Fruit fly (Drosophila melanogaster): ENCODE measurements around the gene nero.

nero gene

DNA sequence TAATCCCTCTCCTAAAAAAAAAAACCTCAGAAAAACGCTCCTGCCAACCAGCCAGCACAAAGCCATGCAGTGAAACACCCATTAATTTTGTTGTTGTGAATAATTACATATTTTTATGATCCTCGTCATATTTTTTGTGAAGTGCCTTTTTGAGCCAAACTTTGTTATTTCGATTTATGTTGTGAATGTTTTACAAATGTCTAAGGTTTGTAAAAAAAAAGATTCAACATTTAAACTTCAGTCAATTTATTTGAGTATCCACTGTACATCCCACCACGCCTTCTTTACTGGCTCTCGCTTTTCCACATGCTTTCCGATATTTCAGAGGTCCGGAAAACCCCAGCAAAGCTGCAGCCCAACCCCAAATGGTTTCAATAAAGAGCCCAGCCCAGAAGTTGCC is 23.2 kb downstream of the nero start:
- TF ChIP-seq CG17801 (GFP tag; optimal IDR thresholded peaks at IDR 0.05; ENCODE audit: partially characterized antibody) = no peak

DNA sequence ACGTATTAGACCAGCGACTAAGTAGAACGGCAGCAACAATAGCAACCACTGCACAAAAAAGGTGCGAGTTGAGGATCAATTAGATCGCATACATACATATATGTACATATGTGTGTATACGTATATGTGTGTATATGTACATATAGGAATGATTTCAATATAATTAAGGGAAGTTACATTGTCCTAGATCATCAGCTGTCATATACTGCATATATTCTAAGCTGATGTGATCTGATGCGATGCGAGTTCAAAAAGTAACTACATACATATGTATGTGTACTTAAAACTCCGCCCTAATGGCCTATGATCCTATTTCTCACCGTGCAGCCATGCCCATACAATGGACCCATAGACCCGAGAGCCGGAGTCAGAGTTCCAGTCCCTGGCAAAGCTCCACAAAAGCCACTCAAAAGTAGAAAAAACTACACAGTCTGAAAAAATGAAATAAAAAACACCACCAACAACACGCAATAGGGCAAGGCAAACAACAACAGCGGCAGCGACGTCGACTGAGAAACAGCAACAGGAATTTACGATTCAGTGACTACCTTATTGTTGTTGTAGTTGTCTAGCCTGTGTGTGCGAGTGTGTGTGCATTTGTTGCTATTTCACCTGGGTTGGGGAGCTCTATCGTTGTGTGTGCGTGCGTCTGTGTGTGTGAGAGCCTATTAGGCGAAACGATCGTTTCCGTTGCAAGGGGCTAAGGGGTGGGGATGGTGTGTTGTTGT is 24.0 kb downstream of the nero start:
- no peak for TF ChIP-seq CG17801 (GFP tag; optimal IDR thresholded peaks at IDR 0.05; ENCODE audit: partially characterized antibody)

DNA sequence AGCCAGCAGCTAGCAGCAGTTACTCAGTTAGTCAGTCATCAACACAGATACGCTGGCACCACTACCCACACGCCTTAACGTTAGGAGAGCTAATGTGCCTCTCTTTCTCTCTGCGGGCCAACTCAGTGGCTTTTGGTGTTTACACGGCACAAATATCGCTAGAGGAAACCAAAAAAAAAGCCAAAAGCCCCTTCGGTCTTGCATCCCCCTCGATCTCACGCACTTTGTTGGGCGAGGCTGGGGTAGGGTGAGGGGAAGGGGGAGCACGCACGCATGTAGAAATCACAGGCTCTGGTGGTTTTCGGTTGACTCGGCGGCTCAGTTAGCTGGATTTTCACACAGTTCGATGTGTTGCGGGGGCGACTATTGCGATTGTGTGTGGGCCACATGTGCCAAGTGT is 25.4 kb downstream of the nero start:
- TF ChIP-seq CG17801 (GFP tag; optimal IDR thresholded peaks at IDR 0.05; ENCODE audit: partially characterized antibody) = no peak

DNA sequence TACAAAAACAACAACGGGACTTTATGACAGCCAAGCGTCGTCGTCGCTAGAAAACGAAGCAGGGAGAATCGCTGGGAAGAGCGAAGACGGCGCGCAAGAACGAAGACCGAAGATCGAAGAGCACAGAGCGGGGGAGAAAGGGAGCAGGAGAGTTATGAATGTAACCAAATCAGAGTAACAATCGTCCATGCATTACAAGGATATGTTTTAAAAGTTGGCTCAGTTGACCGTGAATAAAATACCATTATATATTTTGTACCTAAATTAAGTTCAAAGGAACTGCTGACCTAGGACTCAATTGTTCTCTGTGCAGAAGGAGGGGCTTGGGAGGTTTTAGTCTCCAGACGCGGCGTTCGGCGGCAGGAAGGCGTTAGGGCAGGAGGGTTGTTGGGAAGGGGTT is 25.9 kb downstream of the nero start:
- TF ChIP-seq CG17801 (GFP tag; optimal IDR thresholded peaks at IDR 0.05; ENCODE audit: partially characterized antibody) = no peak

DNA sequence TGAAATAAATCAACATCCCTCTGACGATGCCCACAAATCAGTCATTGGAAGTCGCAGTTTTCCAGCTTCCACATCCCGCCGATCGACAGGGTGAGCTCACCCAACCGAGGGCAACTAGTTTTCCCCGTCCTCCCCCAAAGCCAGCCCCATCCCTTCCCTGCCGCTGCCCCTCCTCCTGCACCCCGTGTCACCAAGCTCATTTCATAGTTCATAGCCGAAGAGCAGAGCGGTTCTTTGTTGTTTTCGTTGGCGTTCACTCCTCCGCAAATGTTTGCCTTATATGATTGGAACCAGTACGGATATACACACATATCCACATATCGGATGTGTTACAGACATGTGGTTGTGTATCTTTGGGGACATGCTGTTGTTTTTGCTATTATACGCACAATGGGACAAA is 27.2 kb downstream of the nero start:
- no peak for TF ChIP-seq CG17801 (GFP tag; optimal IDR thresholded peaks at IDR 0.05; ENCODE audit: partially characterized antibody)

DNA sequence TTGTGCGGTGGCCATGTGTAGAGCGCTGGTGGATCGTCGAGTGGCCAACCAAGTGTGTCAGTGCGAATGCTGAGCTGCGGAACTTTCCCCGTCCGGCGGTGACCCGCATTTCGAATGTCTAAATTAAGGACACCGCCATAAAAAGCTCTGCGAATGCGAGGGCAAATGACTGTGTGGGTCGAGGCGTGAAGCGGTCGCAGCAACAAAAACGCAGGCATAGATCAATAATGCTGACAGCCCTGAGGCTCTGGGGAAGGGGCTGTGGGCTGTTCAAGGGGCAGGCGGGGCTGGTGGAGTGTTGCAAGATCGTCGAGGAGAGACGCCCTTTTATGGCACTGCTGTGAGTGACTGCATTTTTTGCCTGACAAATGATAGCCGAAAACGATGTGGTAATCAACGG is 27.9 kb downstream of the nero start:
- TF ChIP-seq CG17801 (GFP tag; optimal IDR thresholded peaks at IDR 0.05; ENCODE audit: partially characterized antibody) = no peak

DNA sequence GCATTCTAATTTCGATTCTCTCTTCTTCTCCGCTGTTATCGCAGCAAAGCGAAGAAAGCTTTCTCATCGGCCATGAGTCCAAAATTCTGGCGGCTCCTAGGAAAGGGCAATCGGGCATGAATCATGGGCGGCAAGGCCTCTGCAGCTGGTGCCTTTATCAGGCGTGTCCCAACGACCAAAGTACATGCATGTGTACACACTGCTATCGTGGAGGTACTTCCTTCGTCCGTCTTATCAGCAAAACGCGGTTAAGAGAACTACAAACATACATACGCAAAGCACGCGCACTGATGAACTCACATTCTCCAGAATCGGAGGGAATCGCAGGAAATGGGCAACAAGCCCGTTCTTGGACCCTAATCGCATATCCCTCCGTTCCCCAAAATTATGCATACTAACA is 28.4 kb downstream of the nero start:
- no peak for TF ChIP-seq CG17801 (GFP tag; optimal IDR thresholded peaks at IDR 0.05; ENCODE audit: partially characterized antibody)

DNA sequence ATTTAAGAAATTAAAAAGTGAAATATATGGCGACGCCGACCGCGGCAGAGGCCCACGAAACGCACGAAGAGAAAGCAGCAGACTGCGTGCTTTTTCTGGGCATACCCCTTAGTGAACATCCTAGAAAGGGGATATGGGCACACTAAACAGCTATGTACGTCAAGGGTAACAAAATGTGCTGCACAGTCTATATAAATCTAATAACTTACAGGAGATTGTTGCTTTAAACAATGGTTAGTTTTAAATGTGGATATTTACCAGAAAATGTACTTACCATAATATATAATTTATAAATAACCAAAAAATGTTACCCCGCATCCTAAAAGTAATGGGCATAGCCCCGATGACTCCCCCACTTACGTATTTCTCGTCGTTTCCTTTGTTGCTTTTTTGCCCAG is 29.2 kb downstream of the nero start:
- TF ChIP-seq CG17801 (GFP tag; optimal IDR thresholded peaks at IDR 0.05; ENCODE audit: partially characterized antibody) = no peak

DNA sequence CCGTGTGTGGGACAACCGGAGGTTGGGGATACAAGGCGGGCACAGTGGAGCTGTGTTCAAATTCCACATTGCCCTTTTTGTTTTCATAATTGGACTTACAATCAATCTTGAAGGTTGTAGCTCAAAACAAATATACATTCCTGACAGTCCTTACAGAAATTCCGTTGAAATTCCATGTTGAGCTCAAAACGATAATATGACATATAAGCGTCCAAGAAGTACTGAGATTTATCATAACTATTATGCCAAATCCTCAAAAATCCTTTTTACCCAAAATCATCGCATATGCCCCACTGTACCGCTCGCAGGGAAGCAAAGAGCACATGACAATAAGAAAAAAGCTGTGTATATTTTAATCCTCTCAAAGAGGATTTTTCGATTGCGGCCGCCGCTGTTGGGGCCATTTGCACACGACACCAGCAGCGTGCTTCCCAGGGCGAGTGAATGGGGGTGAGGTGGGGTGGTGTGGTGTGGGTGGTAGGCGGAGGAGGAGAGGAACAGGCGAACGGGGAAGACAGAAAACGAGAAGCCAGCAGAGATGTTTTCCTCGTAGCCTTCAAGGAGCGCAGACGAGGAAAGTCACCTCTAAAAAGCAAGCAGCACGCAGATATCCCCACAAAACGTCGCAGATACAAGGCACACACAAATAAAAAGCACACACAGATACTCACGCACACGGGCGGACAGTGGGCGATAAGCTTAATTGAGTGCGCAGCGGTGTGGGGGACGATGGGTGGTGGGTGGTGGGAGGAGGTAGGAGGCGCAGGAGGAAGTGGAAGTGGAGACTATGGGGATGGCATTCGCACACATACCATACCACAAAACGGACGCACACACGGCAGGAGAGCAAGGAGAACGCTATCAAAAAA is 29.8 kb downstream of the nero start:
- no peak for TF ChIP-seq CG17801 (GFP tag; optimal IDR thresholded peaks at IDR 0.05; ENCODE audit: partially characterized antibody)

DNA sequence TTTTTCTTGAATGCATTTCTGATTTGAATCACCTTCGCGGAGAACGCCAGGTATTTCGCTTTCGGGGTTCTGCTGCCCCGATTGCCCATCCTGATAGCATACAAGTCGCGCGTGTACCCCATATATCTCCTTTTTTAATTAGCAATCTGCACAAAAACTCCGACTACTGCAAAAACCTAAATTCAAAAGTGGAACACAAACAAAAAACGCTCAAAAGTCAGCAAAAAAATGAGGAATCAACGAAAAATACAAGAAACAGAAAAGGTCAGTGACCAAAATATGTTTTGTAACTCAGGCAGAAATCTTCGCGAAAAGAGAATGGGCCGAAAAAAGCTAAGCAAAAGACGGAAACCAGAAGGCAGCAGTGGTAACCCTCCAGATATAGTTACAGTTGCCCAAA is 31.1 kb downstream of the nero start:
- no peak for TF ChIP-seq CG17801 (GFP tag; optimal IDR thresholded peaks at IDR 0.05; ENCODE audit: partially characterized antibody)

DNA sequence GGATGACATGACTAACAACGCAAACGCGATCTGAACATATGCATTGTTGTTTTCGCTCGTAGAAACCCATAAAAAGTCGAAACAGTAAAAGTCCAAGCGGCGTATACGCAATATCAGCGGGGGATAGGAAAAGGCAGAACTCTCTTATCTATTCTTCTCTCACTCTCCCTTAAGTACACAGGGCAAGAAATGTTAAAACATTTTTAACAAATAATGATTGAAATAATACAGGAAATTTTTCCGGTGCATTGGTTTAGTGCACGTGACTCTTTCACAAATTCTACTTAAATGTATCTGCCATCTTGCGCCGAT is 31.7 kb downstream of the nero start:
- no peak for TF ChIP-seq CG17801 (GFP tag; optimal IDR thresholded peaks at IDR 0.05; ENCODE audit: partially characterized antibody)

DNA sequence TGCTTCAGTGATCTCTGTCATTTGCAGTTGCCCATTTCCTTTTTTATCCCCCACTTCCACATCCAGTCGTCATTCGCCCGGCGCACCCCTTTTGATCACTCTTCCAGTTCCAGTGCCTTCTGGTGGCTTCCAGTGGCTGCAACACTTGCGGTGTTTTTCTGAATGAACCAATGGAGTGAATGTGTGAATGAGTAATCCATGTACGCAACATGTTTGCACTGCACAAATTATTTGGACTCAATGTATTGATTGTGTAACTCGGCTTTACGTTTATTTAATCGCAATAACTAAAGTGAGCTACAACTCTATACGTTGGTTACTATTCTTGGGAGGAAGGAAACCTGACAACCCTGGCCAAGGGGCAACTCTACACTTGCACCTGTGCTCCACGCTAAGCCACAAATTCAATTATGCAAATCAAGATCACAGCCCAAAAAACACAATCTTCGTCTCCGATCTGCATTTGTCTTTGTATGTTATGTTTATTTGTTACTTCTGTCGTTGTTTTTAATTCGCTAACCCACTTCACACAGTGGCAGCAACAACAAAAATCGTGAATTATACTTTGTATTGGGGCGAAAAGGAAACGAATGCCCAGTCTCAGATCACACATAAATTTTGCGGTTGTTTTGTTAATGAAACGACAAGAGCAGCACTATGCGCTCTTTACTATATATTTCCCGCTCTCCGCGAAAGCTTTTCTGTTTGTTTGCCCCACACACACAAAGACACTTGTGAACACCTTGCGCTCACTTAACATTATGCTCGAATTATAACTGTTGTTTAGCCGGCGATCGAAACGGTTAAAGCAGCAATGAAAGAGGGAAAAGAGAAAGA is 32.3 kb downstream of the nero start:
- TF ChIP-seq CG17801 (GFP tag; optimal IDR thresholded peaks at IDR 0.05; ENCODE audit: partially characterized antibody) = no peak

DNA sequence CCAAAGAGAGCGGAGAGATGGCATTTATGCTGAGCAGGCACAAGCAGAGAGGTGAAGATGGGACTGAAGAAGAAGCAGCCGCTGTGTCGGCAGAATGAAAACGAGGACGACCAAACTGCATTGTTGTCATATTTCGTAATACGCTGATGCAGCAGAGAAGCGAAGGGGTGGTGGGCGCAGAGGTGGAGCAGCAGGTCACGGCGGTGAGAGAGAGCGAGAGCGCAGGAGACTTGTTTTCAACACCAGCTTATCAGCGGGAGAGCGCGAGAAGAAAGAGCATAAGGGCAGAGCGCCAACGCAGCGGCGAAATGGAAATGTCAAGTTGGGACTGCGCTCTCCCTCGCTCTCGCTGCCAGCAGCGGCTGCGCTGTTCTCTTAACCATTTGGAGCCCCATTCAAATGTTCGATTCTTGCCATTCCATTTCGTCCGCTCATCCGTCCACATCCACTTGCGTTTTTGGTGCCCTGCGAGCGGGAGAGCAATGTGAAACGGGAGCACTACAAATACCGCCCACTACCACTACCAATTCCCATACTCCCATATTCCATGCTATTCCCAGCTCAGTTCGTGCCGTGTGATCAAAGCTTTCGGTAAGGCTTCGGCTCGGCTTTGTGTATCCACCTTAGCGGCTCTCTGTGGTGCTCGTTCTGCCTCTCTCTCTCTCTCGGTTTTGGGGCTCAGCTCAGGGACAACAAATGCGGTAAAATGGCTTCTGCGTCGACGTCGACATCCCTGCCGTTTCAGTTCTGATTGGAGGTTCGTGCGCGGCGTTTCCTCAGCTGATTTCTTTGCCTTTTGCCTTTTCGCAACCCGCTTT is 33.8 kb downstream of the nero start, which contains the start of gene ttk:
ttk (plus strand) TSS at position 562 of the 818 bp plus-strand sequence.
- TF ChIP-seq CG17801 (GFP tag; optimal IDR thresholded peaks at IDR 0.05; ENCODE audit: partially characterized antibody) = peak; percentile 64

DNA sequence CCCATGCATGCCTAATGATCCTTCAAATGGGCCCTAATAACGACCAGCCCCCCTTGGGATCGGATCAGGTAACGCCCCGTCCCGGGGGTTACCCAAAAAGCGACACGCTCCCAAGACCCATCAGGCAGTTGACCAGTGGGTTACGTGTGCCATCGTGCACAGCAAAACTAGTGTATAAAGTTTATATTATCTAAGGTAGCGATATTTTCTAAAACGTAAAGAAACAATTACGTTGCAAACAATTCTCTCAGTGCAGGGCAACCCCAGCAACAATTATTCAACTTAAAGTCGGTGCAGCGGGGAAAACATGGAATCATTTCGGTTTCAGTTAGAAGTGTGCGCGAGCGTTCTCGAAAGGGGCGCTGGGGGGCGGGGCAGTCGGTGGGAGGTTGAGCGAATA is 34.8 kb downstream of the nero start:
- no peak for TF ChIP-seq CG17801 (GFP tag; optimal IDR thresholded peaks at IDR 0.05; ENCODE audit: partially characterized antibody)
